Worm (Caenorhabditis elegans) whole organism, dauer: Measurements from ENCODE around the gene srg-45.

Experiments
- unc-62 ChIP-seq: sonication (generic microtip); optimal IDR thresholded peaks from 2 replicates; lab custom pipeline; 2017; ENCODE audit warnings: missing biosample characterization, missing genetic modification reagents, missing genetic modification characterization

Gene srg-45

ce11 chrV:12307011-12307540 lies at the start of gene srg-45:
Gene srg-45 (plus strand): TSS chrV:12307490.
- no peak for TF ChIP-seq unc-62

ce11 chrV:12258922-12259321 lies 48.4 kb upstream of the srg-45 start, which contains the start of gene ugt-56:
Gene ugt-56 (plus strand): TSS chrV:12258982.
- TF ChIP-seq unc-62: no peak

- TF ChIP-seq unc-62: no peak
Observed at ce11 chrV:12261377-12261776, 45.9 kb upstream of the srg-45 start, which contains the start of gene tbb-6. Gene tbb-6 (plus strand): TSS chrV:12261531.

ce11 chrV:12263723-12264122 lies 43.6 kb upstream of the srg-45 start, which contains the start of gene ssp-35:
Gene ssp-35 (minus strand): TSS chrV:12263823.
- no peak for TF ChIP-seq unc-62

- no peak for TF ChIP-seq unc-62
Observed at ce11 chrV:12269272-12269767, 38.0 kb upstream of the srg-45 start, which contains the start of gene twk-24. Gene twk-24 (minus strand): TSS chrV:12269322.

ce11 chrV:12271495-12271894 lies 35.8 kb upstream of the srg-45 start, which contains the start of the genes tsfm-1 and capg-2:
Gene tsfm-1 (minus strand): TSS chrV:12271551.
Gene capg-2 (plus strand): TSS chrV:12271873.
- TF ChIP-seq unc-62: no peak

- TF ChIP-seq unc-62: no peak
Observed at ce11 chrV:12275714-12276113, 31.6 kb upstream of the srg-45 start.

ce11 chrV:12276946-12277345 lies 30.3 kb upstream of the srg-45 start, which contains the start of gene bnc-1:
Gene bnc-1 (minus strand): TSS chrV:12277046.
- TF ChIP-seq unc-62: no peak

- no peak for TF ChIP-seq unc-62
Observed at ce11 chrV:12281508-12281907, 25.8 kb upstream of the srg-45 start.

- TF ChIP-seq unc-62: no peak
Observed at ce11 chrV:12283187-12283586, 24.1 kb upstream of the srg-45 start, which contains the start of gene F55C5.10. Gene F55C5.10 (plus strand): TSS chrV:12283487.

- no peak for TF ChIP-seq unc-62
Observed at ce11 chrV:12287667-12288066, 19.6 kb upstream of the srg-45 start.

- TF ChIP-seq unc-62: no peak
Observed at ce11 chrV:12288577-12288976, 18.7 kb upstream of the srg-45 start, which contains the start of gene rskd-1. Gene rskd-1 (minus strand): TSS chrV:12288615.

ce11 chrV:12291587-12291986 lies 15.7 kb upstream of the srg-45 start, which contains the start of the genes srpa-68 and srh-16:
Gene srpa-68 (minus strand): TSS chrV:12291658.
Gene srh-16 (plus strand): TSS chrV:12291861.
- no peak for TF ChIP-seq unc-62

- TF ChIP-seq unc-62: no peak
Observed at ce11 chrV:12294091-12294490, 13.2 kb upstream of the srg-45 start.

ce11 chrV:12295015-12295414 lies 12.3 kb upstream of the srg-45 start:
- TF ChIP-seq unc-62: no peak

- TF ChIP-seq unc-62: no peak
Observed at ce11 chrV:12295520-12295919, 11.8 kb upstream of the srg-45 start.

- TF ChIP-seq unc-62: no peak
Observed at ce11 chrV:12296122-12296521, 11.2 kb upstream of the srg-45 start.

- no peak for TF ChIP-seq unc-62
Observed at ce11 chrV:12296794-12297193, 10.5 kb upstream of the srg-45 start.
